Worm (Caenorhabditis elegans) whole organism, L1 larva: ENCODE results near the gene ceh-19.

Experiments
- C34B4.2 ChIP-seq: sonication (generic microtip); optimal IDR thresholded peaks from 2 replicates; lab custom pipeline; 2017; ENCODE audit warnings: mild to moderate bottlenecking, missing genetic modification characterization, missing compliant biosample characterization
- aly-2 ChIP-seq: fragments of 150-350 bp; optimal IDR thresholded peaks from 2 replicates; lab custom pipeline; 2014; ENCODE audit warnings: missing biosample characterization, missing genetic modification characterization
- ceh-63 ChIP-seq: fragments of 200-800 bp; sonication (Bioruptor generic); optimal IDR thresholded peaks from 2 replicates; lab custom pipeline; 2018; ENCODE audit warnings: mild to moderate bottlenecking, missing genetic modification characterization, missing compliant biosample characterization
- ces-1 ChIP-seq: fragments of 150-350 bp; optimal IDR thresholded peaks from 2 replicates; lab custom pipeline; 2014; ENCODE audit warnings: missing biosample characterization, missing genetic modification reagents, missing genetic modification characterization
- dsc-1 ChIP-seq: sonication (generic microtip); optimal IDR thresholded peaks from 2 replicates; lab custom pipeline; 2016; ENCODE audit warnings: mild to moderate bottlenecking, missing genetic modification characterization, missing compliant biosample characterization
- efl-1 ChIP-seq, 4 experiments: fragments of 150-350 bp; optimal IDR thresholded peaks in 3 of 4; peaks in 1 of 4; 1 replicate in 1 of 4; 2 replicates in 3 of 4; lab custom pipeline; 2014; ENCODE audit warnings: missing biosample characterization in 2 of 4, missing genetic modification characterization in 2 of 4, missing genetic modification reagents in 2 of 4
- egl-13 ChIP-seq: sonication (generic microtip); optimal IDR thresholded peaks from 2 replicates; lab custom pipeline; 2016; ENCODE audit warnings: missing genotype, missing genetic modification reagents, missing genetic modification characterization, missing compliant biosample characterization
- elt-2 ChIP-seq: sonication (generic microtip); optimal IDR thresholded peaks from 2 replicates; lab custom pipeline; 2016; ENCODE audit warnings: missing genetic modification characterization, mild to moderate bottlenecking, inconsistent platforms, missing compliant biosample characterization, missing genetic modification reagents
- fkh-4 ChIP-seq: sonication (generic microtip); optimal IDR thresholded peaks from 2 replicates; lab custom pipeline; 2016; ENCODE audit warnings: missing compliant biosample characterization, missing genetic modification characterization, borderline replicate concordance
- fkh-8 ChIP-seq: sonication (generic microtip); optimal IDR thresholded peaks from 2 replicates; lab custom pipeline; 2016; ENCODE audit warnings: mild to moderate bottlenecking, missing genetic modification characterization, missing compliant biosample characterization
- fos-1 ChIP-seq: fragments of 150-350 bp; optimal IDR thresholded peaks from 2 replicates; lab custom pipeline; 2014; ENCODE audit warnings: missing biosample characterization, missing genetic modification characterization
- hlh-17 ChIP-seq: fragments of 200-800 bp; sonication (Bioruptor generic); optimal IDR thresholded peaks from 2 replicates; lab custom pipeline; 2018; ENCODE audit warnings: missing genetic modification characterization, mild to moderate bottlenecking, missing compliant biosample characterization, moderate library complexity, borderline replicate concordance
- hpl-2 ChIP-seq: fragments of 150-350 bp; optimal IDR thresholded peaks from 2 replicates; lab custom pipeline; 2014; ENCODE audit warnings: missing biosample characterization, missing genetic modification reagents, missing genetic modification characterization
- jun-1 ChIP-seq: fragments of 150-350 bp; optimal IDR thresholded peaks from 2 replicates; lab custom pipeline; 2014; ENCODE audit warnings: missing biosample characterization, missing genetic modification reagents, missing genetic modification characterization
- lin-15B ChIP-seq: fragments of 150-350 bp; sonication (generic microtip); optimal IDR thresholded peaks from 3 replicates; lab custom pipeline; 2014; ENCODE audit warnings: missing biosample characterization, missing genetic modification characterization
- lir-3 ChIP-seq: sonication (generic microtip); optimal IDR thresholded peaks from 2 replicates; lab custom pipeline; 2016; ENCODE audit warnings: mild to moderate bottlenecking, missing genetic modification characterization, moderate library complexity, missing compliant biosample characterization; ENCODE audit not compliant: poor library complexity
- lsy-2 ChIP-seq, 2 experiments: fragments of 150-350 bp; optimal IDR thresholded peaks; 2 replicates each; lab custom pipeline; 2014; ENCODE audit warnings: missing biosample characterization in 2 of 2, missing genetic modification characterization in 2 of 2
- mdl-1 ChIP-seq, 2 experiments: fragments of 150-350 bp; optimal IDR thresholded peaks; 2 replicates each; lab custom pipeline; 2014 to 2017; ENCODE audit warnings: missing biosample characterization in 2 of 2, missing genetic modification characterization in 2 of 2, inconsistent platforms in 1 of 2
- mep-1 ChIP-seq: fragments of 150-350 bp; optimal IDR thresholded peaks from 2 replicates; lab custom pipeline; 2014; ENCODE audit warnings: missing biosample characterization, missing genetic modification characterization
- nhr-237 ChIP-seq: fragments of 150-350 bp; optimal IDR thresholded peaks from 2 replicates; lab custom pipeline; 2014; ENCODE audit warnings: missing biosample characterization, missing genetic modification characterization
- nhr-71 ChIP-seq: sonication (generic microtip); optimal IDR thresholded peaks from 2 replicates; lab custom pipeline; 2016; ENCODE audit warnings: mild to moderate bottlenecking, missing genetic modification characterization, moderate library complexity, missing compliant biosample characterization
- nhr-77 ChIP-seq: fragments of 150-350 bp; optimal IDR thresholded peaks from 2 replicates; lab custom pipeline; 2014; ENCODE audit warnings: missing biosample characterization, missing genetic modification characterization
- nhr-85 ChIP-seq: sonication (generic microtip); peaks from one replicate; lab custom pipeline; 2016; ENCODE audit warnings: missing genetic modification characterization, inconsistent platforms, missing compliant biosample characterization
- pax-3 ChIP-seq: fragments of 200-800 bp; sonication (Bioruptor generic); optimal IDR thresholded peaks from 2 replicates; lab custom pipeline; 2018; ENCODE audit warnings: mild to moderate bottlenecking, missing genetic modification characterization, moderate library complexity, missing compliant biosample characterization
- snpc-4 ChIP-seq: fragments of 150-350 bp; optimal IDR thresholded peaks from 2 replicates; lab custom pipeline; 2014; ENCODE audit warnings: missing biosample characterization, missing genetic modification characterization
- sptf-1 ChIP-seq: fragments of 150-350 bp; optimal IDR thresholded peaks from 2 replicates; lab custom pipeline; 2014; ENCODE audit warnings: missing biosample characterization, missing genetic modification characterization
- swsn-7 ChIP-seq: sonication (generic microtip); optimal IDR thresholded peaks from 2 replicates; lab custom pipeline; 2016; ENCODE audit warnings: missing genetic modification characterization, missing compliant biosample characterization
- tbx-2 ChIP-seq: sonication (generic microtip); optimal IDR thresholded peaks from 2 replicates; lab custom pipeline; 2016; ENCODE audit warnings: missing genetic modification characterization, missing compliant biosample characterization
- unc-62 ChIP-seq: fragments of 150-350 bp; optimal IDR thresholded peaks from 2 replicates; lab custom pipeline; 2014; ENCODE audit warnings: missing biosample characterization, missing genetic modification reagents, missing genetic modification characterization
- xbp-1 ChIP-seq: sonication (generic microtip); optimal IDR thresholded peaks from 2 replicates; lab custom pipeline; 2016; ENCODE audit warnings: missing genetic modification characterization, missing compliant biosample characterization
- ztf-11 ChIP-seq, 2 experiments: sonication (generic microtip); optimal IDR thresholded peaks; 2 replicates each; lab custom pipeline; 2016 to 2017; ENCODE audit warnings: missing genetic modification characterization in 2 of 2, missing biosample characterization in 1 of 2, missing compliant biosample characterization in 1 of 2
- ztf-4 ChIP-seq: fragments of 150-350 bp; optimal IDR thresholded peaks from 2 replicates; lab custom pipeline; 2014; ENCODE audit warnings: missing biosample characterization, missing genetic modification characterization

The ceh-19 gene

ce11 chrIV:7943272-7943671, 12.5 kb downstream of the ceh-19 start (continued):
- TF ChIP-seq xbp-1 (tag; lab: Kevin White, UChicago): no peak
- peak in 1 of 2 experiments; percentile 27 for TF ChIP-seq lsy-2 (tag; optimal IDR thresholded peaks at IDR 0.05; lab: Kevin White, UChicago)
- TF ChIP-seq fkh-8 (tag; lab: Kevin White, UChicago): no peak
- no peak for TF ChIP-seq egl-13 (tag; lab: Kevin White, UChicago)
- no peak for TF ChIP-seq pax-3 (tag; lab: Kevin White, UChicago)
- TF ChIP-seq ztf-11 (tag; optimal IDR thresholded peaks at IDR 0.05; lab: Kevin White, UChicago): no peak
- TF ChIP-seq hlh-17 (GFP tag; lab: Kevin White, UChicago): no peak
- no peak for TF ChIP-seq ces-1
- TF ChIP-seq lir-3 (tag; lab: Kevin White, UChicago): no peak
- no peak for TF ChIP-seq swsn-7
- no peak for TF ChIP-seq unc-62 (GFP tag; lab: Kevin White, UChicago)
- TF ChIP-seq mdl-1 (tag; optimal IDR thresholded peaks at IDR 0.05; lab: Kevin White, UChicago): no peak
- no peak for TF ChIP-seq fkh-4 (tag; lab: Kevin White, UChicago)
- TF ChIP-seq ceh-63 (GFP tag; lab: Kevin White, UChicago): no peak
- TF ChIP-seq fos-1 (tag; lab: Kevin White, UChicago): no peak
- TF ChIP-seq lin-15B (tag; lab: Kevin White, UChicago): no peak
- TF ChIP-seq elt-2 (tag; lab: Kevin White, UChicago): no peak
- TF ChIP-seq, all 84 proteins: peak for 10

- no peak for TF ChIP-seq nhr-237 (tag; lab: Kevin White, UChicago)
- no peak for TF ChIP-seq efl-1 (optimal IDR thresholded peaks at IDR 0.05; lab: Kevin White, UChicago)
- peak in 1 of 2 experiments; percentile 61 for TF ChIP-seq efl-1 (GFP tag; optimal IDR thresholded peaks at IDR 0.05 in 1 of 2; lab: Kevin White, UChicago)
- no peak for TF ChIP-seq aly-2 (tag; lab: Kevin White, UChicago)
Measured at ce11 chrIV:7940919-7941318, 14.8 kb downstream of the ceh-19 start, which contains the start of gene exc-9. Gene exc-9 (minus strand): TSS chrIV:7941019.

- peak; percentile 67 for TF ChIP-seq dsc-1 (tag; lab: Kevin White, UChicago)
- no peak for TF ChIP-seq hpl-2
Measured at ce11 chrIV:7938834-7939233, 16.9 kb downstream of the ceh-19 start, which contains the start of gene F20D12.7. Gene F20D12.7 (minus strand): TSS chrIV:7938934.

ce11 chrIV:7933733-7934132, 22.0 kb downstream of the ceh-19 start, which contains the start of gene bbs-2:
Gene bbs-2 (plus strand): TSS chrIV:7934033.
- TF ChIP-seq sptf-1 (no peak), fkh-4 (tag; lab: Kevin White, UChicago) (no peak)

- TF ChIP-seq jun-1 (tag; lab: Kevin White, UChicago): no peak
Measured at ce11 chrIV:7931873-7932272, 23.9 kb downstream of the ceh-19 start.

ce11 chrIV:7927852-7928251, 27.9 kb downstream of the ceh-19 start, which contains the start of gene gcy-8:
Gene gcy-8 (plus strand): TSS chrIV:7928152.
- TF ChIP-seq nhr-85: peak; percentile 32
- peak; percentile 51 for TF ChIP-seq dsc-1 (tag; lab: Kevin White, UChicago)
- no peak for TF ChIP-seq hlh-17 (GFP tag; lab: Kevin White, UChicago)

ce11 chrIV:7927218-7927617, 28.5 kb downstream of the ceh-19 start, which contains the start of gene C49H3.12:
Gene C49H3.12 (minus strand): TSS chrIV:7927318.
- TF ChIP-seq snpc-4 (no peak), mep-1 (tag; lab: Kevin White, UChicago) (no peak), ztf-4 (tag; lab: Kevin White, UChicago) (no peak), nhr-77 (tag; lab: Kevin White, UChicago) (no peak), efl-1 (optimal IDR thresholded peaks at IDR 0.05; lab: Kevin White, UChicago) (no peak), efl-1 (GFP tag; optimal IDR thresholded peaks at IDR 0.05 in 1 of 2; lab: Kevin White, UChicago) (peak in 1 of 2 experiments; percentile 7), tbx-2 (tag; lab: Kevin White, UChicago) (no peak), nhr-71 (no peak), C34B4.2 (tag; lab: Kevin White, UChicago) (no peak), lsy-2 (tag; optimal IDR thresholded peaks at IDR 0.05; lab: Kevin White, UChicago) (no peak), nhr-85 (peak; percentile 3), aly-2 (tag; lab: Kevin White, UChicago) (no peak)
